Fruit fly (Drosophila melanogaster) whole organism, pupa: ENCODE data around the gene Nna1.

Experiments
- CG8159 ChIP-seq: fragments of 200-800 bp; sonication (Bioruptor generic); optimal IDR thresholded peaks from 3 replicates; lab custom pipeline; 2018; ENCODE audit warnings: missing biosample characterization, mild to moderate bottlenecking, missing genetic modification characterization, moderate library complexity
- CG8301 ChIP-seq: fragments of 200-800 bp; sonication (Bioruptor generic); optimal IDR thresholded peaks from 2 replicates; lab custom pipeline; 2018; ENCODE audit warnings: missing biosample characterization, mild to moderate bottlenecking, missing genetic modification characterization

DNA sequence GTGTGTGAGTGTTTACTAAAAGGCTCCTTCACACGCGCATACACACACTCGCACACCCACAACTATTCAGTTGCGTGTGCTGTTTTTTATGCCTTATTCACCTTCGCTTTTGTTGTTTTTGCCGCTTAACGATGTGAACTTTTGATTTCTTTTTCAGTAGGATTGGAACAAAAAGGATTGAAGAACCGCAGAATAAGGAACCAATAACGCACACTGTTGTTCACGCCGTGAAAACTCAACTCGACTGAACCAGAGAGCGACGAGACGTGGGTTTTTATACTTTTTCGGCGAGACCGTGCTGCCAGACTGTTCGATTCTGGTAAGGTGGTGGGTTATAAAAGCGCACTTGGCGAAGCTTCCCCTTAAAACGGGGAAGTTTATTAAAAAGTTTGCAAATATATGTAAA lies 63.1 kb downstream of the Nna1 start, which contains the start of gene Pdcd4:
- peak; percentile 56 for TF ChIP-seq CG8159 (tag; lab: Kevin White, UChicago)
- peak; percentile 16 for TF ChIP-seq CG8301 (tag; lab: Kevin White, UChicago)
